Worm (Caenorhabditis elegans) whole organism, young adult: ENCODE measurements around the gene R53.8.

Experiments used
- B0019.2 ChIP-seq: fragments of 200-800 bp; sonication (Bioruptor generic); conservative IDR thresholded peaks from 2 replicates; pipeline ENCODE4 v1.3.6; 2022; ENCODE audit warnings: missing genetic modification reagents, missing genetic modification characterization, missing compliant biosample characterization
- Y53G8AR.9 ChIP-seq: fragments of 200-800 bp; sonication (Bioruptor generic); conservative IDR thresholded peaks from 2 replicates; pipeline ENCODE4 v1.3.6; 2022; ENCODE audit warnings: missing genetic modification reagents, missing genetic modification characterization, missing compliant biosample characterization
- ceh-58 ChIP-seq: fragments of 200-800 bp; sonication (Bioruptor generic); IDR thresholded peaks from 2 replicates; pipeline ENCODE4 v1.3.6; 2022; ENCODE audit warnings: missing genetic modification characterization, missing compliant biosample characterization
- ztf-18 ChIP-seq: sonication (generic microtip); optimal IDR thresholded peaks from 2 replicates; lab custom pipeline; 2016; ENCODE audit warnings: missing genotype, mild to moderate bottlenecking, missing genetic modification characterization, missing compliant biosample characterization
- ztf-28 ChIP-seq: fragments of 200-800 bp; sonication (Bioruptor generic); IDR thresholded peaks from 2 replicates; pipeline ENCODE4 v1.3.6; 2022; ENCODE audit warnings: missing genetic modification reagents, missing genetic modification characterization, missing compliant biosample characterization

ce11 chrII:9931476-9931875 lies 45.0 kb upstream of the R53.8 start, which contains the start of gene pho-11:
- TF ChIP-seq ztf-28 (no peak), ceh-58 (GFP tag; lab: Robert Waterston, UW) (no peak), B0019.2 (no peak), ztf-18 (tag; lab: Kevin White, UChicago) (no peak), Y53G8AR.9 (GFP tag; lab: Robert Waterston, UW) (no peak)
